Worm (Caenorhabditis elegans) whole organism, young adult: Measurements from ENCODE around the gene pals-17.

Source experiments
- B0019.2 ChIP-seq: fragments of 200-800 bp; sonication (Bioruptor generic); conservative IDR thresholded peaks from 2 replicates; pipeline ENCODE4 v1.3.6; 2022; ENCODE audit warnings: missing genetic modification reagents, missing genetic modification characterization, missing compliant biosample characterization
- B0035.1 ChIP-seq: sonication (generic microtip); optimal IDR thresholded peaks from 2 replicates; lab custom pipeline; 2016; ENCODE audit warnings: missing genetic modification characterization, mild to moderate bottlenecking, missing compliant biosample characterization, missing genotype, missing genetic modification reagents
- B0336.3 ChIP-seq: fragments of 200-800 bp; sonication (Bioruptor generic); IDR thresholded peaks from 2 replicates; pipeline ENCODE4 v1.3.6; 2022; ENCODE audit warnings: missing genetic modification characterization, missing compliant biosample characterization
- D2030.7 ChIP-seq: fragments of 200-800 bp; sonication (Bioruptor generic); IDR thresholded peaks from 2 replicates; pipeline ENCODE4 v1.3.6; 2022; ENCODE audit warnings: missing genetic modification reagents, missing genetic modification characterization, missing compliant biosample characterization
- athp-1 ChIP-seq: sonication (generic microtip); optimal IDR thresholded peaks from 2 replicates; lab custom pipeline; 2017; ENCODE audit warnings: mild to moderate bottlenecking, missing genetic modification characterization, missing compliant biosample characterization
- cebp-1 ChIP-seq, 2 experiments: fragments of 200-800 bp in 1 of 2; sonication (Bioruptor generic) in 1 of 2; sonication (generic microtip) in 1 of 2; IDR thresholded peaks in 1 of 2; optimal IDR thresholded peaks in 1 of 2; 2 replicates each; pipeline versions ENCODE4 v1.3.6 to Lab custom; 2017 to 2022; ENCODE audit warnings: missing compliant biosample characterization in 2 of 2, missing genetic modification characterization in 2 of 2, mild to moderate bottlenecking in 1 of 2, missing genetic modification reagents in 1 of 2, moderate library complexity in 1 of 2
- ceh-58 ChIP-seq: fragments of 200-800 bp; sonication (Bioruptor generic); IDR thresholded peaks from 2 replicates; pipeline ENCODE4 v1.3.6; 2022; ENCODE audit warnings: missing genetic modification characterization, missing compliant biosample characterization
- ceh-91 ChIP-seq: fragments of 200-800 bp; sonication (Bioruptor generic); IDR thresholded peaks from 2 replicates; pipeline ENCODE4 v1.3.6; 2022; ENCODE audit warnings: missing genetic modification reagents, missing genetic modification characterization, missing compliant biosample characterization
- madf-6 ChIP-seq: fragments of 200-800 bp; sonication (Bioruptor generic); IDR thresholded peaks from 2 replicates; pipeline ENCODE4 v1.3.6; 2022; ENCODE audit warnings: missing genetic modification reagents, missing genetic modification characterization, missing compliant biosample characterization
- mel-28 ChIP-seq: sonication (generic microtip); optimal IDR thresholded peaks from 2 replicates; lab custom pipeline; 2016; ENCODE audit warnings: borderline replicate concordance, mild to moderate bottlenecking, missing genetic modification characterization, missing compliant biosample characterization
- rpc-1 ChIP-seq, 2 experiments: fragments of 150-350 bp in 1 of 2; sonication (generic microtip) in 1 of 2; optimal IDR thresholded peaks; 2 replicates each; lab custom pipeline; 2014 to 2018; ENCODE audit warnings: missing biosample characterization in 1 of 2, missing genetic modification characterization in 1 of 2, missing genetic modification reagents in 1 of 2, missing genotype in 1 of 2

DNA sequence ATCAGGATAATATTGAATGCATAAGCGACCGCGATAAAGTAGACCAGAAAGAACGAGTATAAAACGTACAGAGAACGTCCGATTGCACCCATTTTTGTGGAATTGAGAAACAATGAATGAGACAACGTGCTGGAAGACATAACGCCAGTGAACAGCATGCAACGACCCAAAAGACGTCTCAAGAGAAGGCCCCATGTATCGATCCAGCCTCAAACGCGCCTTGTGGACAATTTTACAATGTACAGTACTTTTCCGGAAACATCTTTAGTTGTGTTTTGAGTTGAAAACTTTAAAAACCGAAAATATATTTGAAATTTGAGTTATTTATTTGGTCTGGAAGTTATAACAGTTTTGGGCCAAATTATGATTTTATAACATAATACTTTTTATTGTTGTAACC lies 40.9 kb downstream of the pals-17 start, which contains the start of gene Y82E9BL.3:
- TF ChIP-seq D2030.7 (GFP tag; lab: Robert Waterston, UW) = no peak
- no peak for TF ChIP-seq B0035.1
- TF ChIP-seq athp-1 = no peak
- TF ChIP-seq ceh-58 (GFP tag; lab: Robert Waterston, UW) = no peak
- TF ChIP-seq cebp-1 (GFP tag; IDR thresholded peaks at IDR 0.05; lab: Robert Waterston, UW) = no peak
- TF ChIP-seq cebp-1 (tag; optimal IDR thresholded peaks at IDR 0.05; lab: Kevin White, UChicago) = no peak
- TF ChIP-seq B0019.2 (GFP tag; lab: Robert Waterston, UW) = no peak
- TF ChIP-seq madf-6 (GFP tag; lab: Robert Waterston, UW) = no peak
- TF ChIP-seq rpc-1 (optimal IDR thresholded peaks at IDR 0.05; lab: Kevin White, UChicago) = no peak
- TF ChIP-seq rpc-1 (tag; optimal IDR thresholded peaks at IDR 0.05; lab: Kevin White, UChicago) = no peak
- TF ChIP-seq mel-28 (tag; lab: Kevin White, UChicago) = no peak
- TF ChIP-seq B0336.3 = no peak
- TF ChIP-seq ceh-91 = no peak
